Worm (Caenorhabditis elegans) whole organism, mixed stage, embryonic: ENCODE measurements around the gene Y49A3A.4.

Experiments
- M03D4.4 ChIP-seq: sonication (generic microtip); optimal IDR thresholded peaks from 2 replicates; lab custom pipeline; 2017; ENCODE audit warnings: mild to moderate bottlenecking, missing genetic modification characterization, missing compliant biosample characterization
- blmp-1 ChIP-seq: fragments of 150-350 bp; optimal IDR thresholded peaks from 2 replicates; lab custom pipeline; 2014; ENCODE audit warnings: missing biosample characterization, missing genetic modification characterization
- ceh-39 ChIP-seq: fragments of 150-350 bp; optimal IDR thresholded peaks from 2 replicates; lab custom pipeline; 2014; ENCODE audit warnings: missing biosample characterization, missing genetic modification characterization
- ceh-43 ChIP-seq: fragments of 200-800 bp; sonication (Bioruptor generic); optimal IDR thresholded peaks from 2 replicates; lab custom pipeline; 2018; ENCODE audit warnings: mild to moderate bottlenecking, missing genetic modification characterization, moderate library complexity, missing compliant biosample characterization
- ceh-83 ChIP-seq: fragments of 200-800 bp; sonication (Bioruptor generic); optimal IDR thresholded peaks from 2 replicates; lab custom pipeline; 2018; ENCODE audit warnings: mild to moderate bottlenecking, missing genetic modification characterization, missing compliant biosample characterization
- ces-1 ChIP-seq: fragments of 150-350 bp; optimal IDR thresholded peaks from 2 replicates; lab custom pipeline; 2014; ENCODE audit warnings: missing biosample characterization, missing genetic modification reagents, missing genetic modification characterization
- cnd-1 ChIP-seq: fragments of 200-800 bp; sonication (Bioruptor generic); optimal IDR thresholded peaks from 2 replicates; lab custom pipeline; 2018; ENCODE audit warnings: mild to moderate bottlenecking, missing genetic modification characterization, missing compliant biosample characterization
- drap-1 ChIP-seq: fragments of 200-800 bp; sonication (Bioruptor generic); optimal IDR thresholded peaks from 3 replicates; lab custom pipeline; 2018; ENCODE audit warnings: mild to moderate bottlenecking, missing genetic modification characterization, missing compliant biosample characterization
- elt-3 ChIP-seq: fragments of 150-350 bp; optimal IDR thresholded peaks from 2 replicates; lab custom pipeline; 2014; ENCODE audit warnings: missing biosample characterization, missing genetic modification characterization
- flh-1 ChIP-seq: fragments of 200-800 bp; sonication (Bioruptor generic); optimal IDR thresholded peaks from 2 replicates; lab custom pipeline; 2018; ENCODE audit warnings: mild to moderate bottlenecking, missing genetic modification characterization, moderate library complexity, missing compliant biosample characterization
- ham-2 ChIP-seq: fragments of 200-800 bp; sonication (Bioruptor generic); optimal IDR thresholded peaks from 2 replicates; lab custom pipeline; 2018; ENCODE audit warnings: mild to moderate bottlenecking, missing genetic modification characterization, missing compliant biosample characterization
- hlh-1 ChIP-seq: fragments of 150-350 bp; optimal IDR thresholded peaks from 2 replicates; lab custom pipeline; 2014; ENCODE audit warnings: missing biosample characterization, missing genetic modification reagents, missing genetic modification characterization
- lin-13 ChIP-seq: fragments of 150-350 bp; optimal IDR thresholded peaks from 2 replicates; lab custom pipeline; 2014; ENCODE audit warnings: missing biosample characterization, missing genetic modification characterization
- lsy-2 ChIP-seq: fragments of 150-350 bp; optimal IDR thresholded peaks from 2 replicates; lab custom pipeline; 2014; ENCODE audit warnings: missing biosample characterization, missing genetic modification characterization
- mab-5 ChIP-seq: fragments of 150-350 bp; optimal IDR thresholded peaks from 2 replicates; lab custom pipeline; 2014; ENCODE audit warnings: missing biosample characterization, missing genetic modification characterization
- mep-1 ChIP-seq: fragments of 150-350 bp; optimal IDR thresholded peaks from 2 replicates; lab custom pipeline; 2017; ENCODE audit warnings: missing biosample characterization, missing genetic modification reagents, missing genetic modification characterization, inconsistent platforms
- mls-2 ChIP-seq: sonication (generic microtip); optimal IDR thresholded peaks from 2 replicates; lab custom pipeline; 2016; ENCODE audit warnings: mild to moderate bottlenecking, missing genetic modification characterization, moderate library complexity, missing compliant biosample characterization
- nhr-12 ChIP-seq: fragments of 150-350 bp; optimal IDR thresholded peaks from 2 replicates; lab custom pipeline; 2014; ENCODE audit warnings: missing biosample characterization, missing genetic modification characterization
- nhr-2 ChIP-seq: fragments of 150-350 bp; optimal IDR thresholded peaks from 2 replicates; lab custom pipeline; 2014; ENCODE audit warnings: missing biosample characterization, missing genetic modification characterization
- nhr-237 ChIP-seq: fragments of 150-350 bp; optimal IDR thresholded peaks from 2 replicates; lab custom pipeline; 2014; ENCODE audit warnings: missing biosample characterization, missing genetic modification characterization
- nhr-28 ChIP-seq: fragments of 150-350 bp; optimal IDR thresholded peaks from 2 replicates; lab custom pipeline; 2014; ENCODE audit warnings: missing biosample characterization, missing genetic modification characterization
- sem-2 ChIP-seq: fragments of 200-800 bp; sonication (Bioruptor generic); optimal IDR thresholded peaks from 2 replicates; lab custom pipeline; 2018; ENCODE audit warnings: mild to moderate bottlenecking, missing genetic modification characterization, missing compliant biosample characterization
- snpc-4 ChIP-seq: fragments of 150-350 bp; optimal IDR thresholded peaks from 2 replicates; lab custom pipeline; 2014; ENCODE audit warnings: missing biosample characterization, missing genetic modification characterization
- sptf-1 ChIP-seq: sonication (generic microtip); optimal IDR thresholded peaks from 2 replicates; lab custom pipeline; 2017; ENCODE audit warnings: mild to moderate bottlenecking, missing genetic modification characterization, moderate library complexity, missing compliant biosample characterization
- tbx-8 ChIP-seq: fragments of 200-800 bp; sonication (Bioruptor generic); optimal IDR thresholded peaks from 2 replicates; lab custom pipeline; 2018; ENCODE audit warnings: mild to moderate bottlenecking, missing genetic modification characterization, moderate library complexity, missing compliant biosample characterization
- unc-120 ChIP-seq: sonication (generic microtip); optimal IDR thresholded peaks from 2 replicates; lab custom pipeline; 2017; ENCODE audit warnings: missing genetic modification characterization, missing compliant biosample characterization; ENCODE audit not compliant: poor library complexity, severe bottlenecking
- unc-39 ChIP-seq: fragments of 150-350 bp; optimal IDR thresholded peaks from 2 replicates; lab custom pipeline; 2014; ENCODE audit warnings: missing biosample characterization, missing genetic modification characterization
- unc-62 ChIP-seq: fragments of 150-350 bp; optimal IDR thresholded peaks from 2 replicates; lab custom pipeline; 2014; ENCODE audit warnings: missing biosample characterization, missing genetic modification reagents, missing genetic modification characterization
- zip-8 ChIP-seq: fragments of 150-350 bp; optimal IDR thresholded peaks from 2 replicates; lab custom pipeline; 2014; ENCODE audit warnings: missing biosample characterization, missing genetic modification characterization

Y49A3A.4 gene

ce11 chrV:14391830-14392229, 33.1 kb upstream of the Y49A3A.4 start, which contains the start of gene C15H11.10:
Gene C15H11.10, plus strand, starts transcription at chrV:14392130.
- TF ChIP-seq cnd-1 (tag; lab: Kevin White, UChicago) (no peak), nhr-2 (tag; lab: Kevin White, UChicago) (no peak), ham-2 (GFP tag; lab: Kevin White, UChicago) (no peak), ceh-43 (no peak)

- no peak for TF ChIP-seq cnd-1 (tag; lab: Kevin White, UChicago)
- TF ChIP-seq, all 35 proteins: peak for 0
Observed at ce11 chrV:14380242-14380641, 21.6 kb upstream of the Y49A3A.4 start.

DNA sequence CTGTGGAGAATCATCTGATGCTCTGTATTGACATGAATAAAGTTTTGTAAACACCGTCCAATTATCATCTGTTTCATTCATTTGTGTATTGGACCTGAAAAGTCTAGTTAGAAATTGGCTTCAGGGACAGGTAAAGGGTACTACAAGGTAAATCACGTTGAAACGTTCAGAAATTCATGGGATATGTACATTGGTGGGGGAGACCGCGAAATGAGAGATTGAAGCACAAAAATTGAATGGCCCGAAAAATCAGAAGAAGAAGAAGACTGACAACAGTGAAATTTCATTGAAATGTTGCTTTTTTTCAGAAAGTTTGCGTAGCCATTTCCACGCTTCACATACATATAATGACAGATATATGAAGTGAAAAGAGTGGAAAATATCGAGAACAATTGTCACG, 20.3 kb upstream of the Y49A3A.4 start, which contains the start of gene npr-43:
Gene npr-43 (minus strand): TSS at position 101 of the 400 bp plus-strand sequence.
- TF ChIP-seq zip-8 (tag; lab: Kevin White, UChicago) (no peak), snpc-4 (tag; lab: Kevin White, UChicago) (no peak), ces-1 (GFP tag; lab: Kevin White, UChicago) (no peak), lin-13 (no peak), ceh-43 (no peak), mep-1 (no peak), nhr-28 (tag; lab: Kevin White, UChicago) (no peak), ham-2 (GFP tag; lab: Kevin White, UChicago) (no peak), drap-1 (GFP tag; lab: Kevin White, UChicago) (no peak), mab-5 (tag; lab: Kevin White, UChicago) (no peak), unc-120 (tag; lab: Kevin White, UChicago) (no peak), lsy-2 (tag; lab: Kevin White, UChicago) (no peak), unc-62 (GFP tag; lab: Kevin White, UChicago) (no peak), M03D4.4 (tag; lab: Kevin White, UChicago) (no peak), unc-39 (tag; lab: Kevin White, UChicago) (no peak), sptf-1 (tag; lab: Kevin White, UChicago) (no peak)

- no peak for TF ChIP-seq ham-2 (GFP tag; lab: Kevin White, UChicago)
- TF ChIP-seq sptf-1 (tag; lab: Kevin White, UChicago), result no peak
- TF ChIP-seq mab-5 (tag; lab: Kevin White, UChicago), result no peak
- TF ChIP-seq nhr-237, result no peak
- no peak for TF ChIP-seq ceh-39 (tag; lab: Kevin White, UChicago)
- TF ChIP-seq ceh-43, result no peak
- no peak for TF ChIP-seq nhr-12
- TF ChIP-seq lin-13, result no peak
- TF ChIP-seq mls-2 (tag; lab: Kevin White, UChicago), result no peak
- no peak for TF ChIP-seq M03D4.4 (tag; lab: Kevin White, UChicago)
- TF ChIP-seq unc-39 (tag; lab: Kevin White, UChicago), result no peak
- TF ChIP-seq lsy-2 (tag; lab: Kevin White, UChicago), result no peak
- no peak for TF ChIP-seq blmp-1 (tag; lab: Kevin White, UChicago)
Observed at ce11 chrV:14378052-14378451, 19.4 kb upstream of the Y49A3A.4 start.

ce11 chrV:14372774-14373173, 14.1 kb upstream of the Y49A3A.4 start, which contains the start of gene unc-39:
Gene unc-39, plus strand, starts transcription at chrV:14373074.
- TF ChIP-seq lin-13, result no peak

DNA sequence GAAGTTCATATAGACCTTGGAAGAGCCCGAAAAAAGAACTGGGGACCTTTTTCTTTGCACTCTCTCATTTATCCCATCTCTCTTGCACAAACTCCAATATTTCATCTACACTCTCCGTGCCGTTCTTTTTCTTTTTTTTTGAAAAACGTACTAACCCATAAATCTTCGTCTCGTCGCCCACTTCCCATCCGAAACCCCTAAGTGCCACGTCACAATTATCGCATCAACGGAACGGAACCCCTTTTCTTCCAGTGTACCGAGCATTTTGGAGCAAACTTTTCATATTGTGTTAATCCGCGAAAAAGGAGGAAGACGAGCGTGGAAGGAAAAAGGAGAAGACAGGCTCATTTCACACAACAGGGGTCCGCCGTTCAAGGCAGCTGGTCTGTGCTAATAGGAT, 10.7 kb upstream of the Y49A3A.4 start:
- no peak for TF ChIP-seq mep-1
- TF ChIP-seq snpc-4 (tag; lab: Kevin White, UChicago), result no peak
- no peak for TF ChIP-seq tbx-8 (GFP tag; lab: Kevin White, UChicago)
- TF ChIP-seq lsy-2 (tag; lab: Kevin White, UChicago), result no peak
- TF ChIP-seq nhr-12, result no peak
- no peak for TF ChIP-seq hlh-1
- TF ChIP-seq blmp-1 (tag; lab: Kevin White, UChicago), result no peak
- TF ChIP-seq lin-13, result no peak
- TF ChIP-seq unc-120 (tag; lab: Kevin White, UChicago), result no peak
- TF ChIP-seq flh-1, result no peak
- no peak for TF ChIP-seq drap-1 (GFP tag; lab: Kevin White, UChicago)
- TF ChIP-seq nhr-2 (tag; lab: Kevin White, UChicago), result no peak
- no peak for TF ChIP-seq elt-3 (tag; lab: Kevin White, UChicago)
- no peak for TF ChIP-seq unc-62 (GFP tag; lab: Kevin White, UChicago)
- TF ChIP-seq nhr-237, result no peak
- TF ChIP-seq ceh-39 (tag; lab: Kevin White, UChicago), result no peak
- no peak for TF ChIP-seq nhr-28 (tag; lab: Kevin White, UChicago)
- TF ChIP-seq ceh-83 (GFP tag; lab: Kevin White, UChicago), result no peak
- TF ChIP-seq sem-2, result no peak
